Worm (Caenorhabditis elegans): ENCODE data around the gene suex-2.

ce11 chrIV:8947146-8947545 is 20.9 kb upstream of the suex-2 start:
- no peak for TF ChIP-seq nhr-237 (tag; optimal IDR thresholded peaks at IDR 0.05)
- TF ChIP-seq unc-62 (GFP tag; optimal IDR thresholded peaks at IDR 0.05) = no peak

Measured in whole organism, L3 larva.